Worm (Caenorhabditis elegans) whole organism, L4 larva: ENCODE results near the gene wdr-48.

Source experiments
- aly-2 ChIP-seq: sonication (generic microtip); optimal IDR thresholded peaks from 2 replicates; lab custom pipeline; 2018; ENCODE audit warnings: missing biosample characterization, missing genetic modification characterization
- ama-1 ChIP-seq: fragments of 150-350 bp; optimal IDR thresholded peaks from 2 replicates; lab custom pipeline; 2014; ENCODE audit warnings: inconsistent platforms, mixed read lengths
- ceh-32 ChIP-seq: sonication (generic microtip); optimal IDR thresholded peaks from 2 replicates; lab custom pipeline; 2016; ENCODE audit warnings: mild to moderate bottlenecking, missing genetic modification characterization, missing compliant biosample characterization; ENCODE audit not compliant: poor library complexity
- daf-19 ChIP-seq: fragments of 200-800 bp; sonication (Bioruptor generic); conservative IDR thresholded peaks from 2 replicates; pipeline ENCODE4 v1.3.6; 2022; ENCODE audit warnings: missing genetic modification characterization, missing compliant biosample characterization
- egl-43 ChIP-seq: fragments of 200-800 bp; sonication (Bioruptor generic); IDR thresholded peaks from 2 replicates; pipeline ENCODE4 v1.3.6; 2022; ENCODE audit warnings: missing genetic modification reagents, missing genetic modification characterization, missing compliant biosample characterization
- fkh-10 ChIP-seq: fragments of 150-350 bp; optimal IDR thresholded peaks from 2 replicates; lab custom pipeline; 2014; ENCODE audit warnings: missing biosample characterization, missing genetic modification reagents, missing genetic modification characterization
- jun-1 ChIP-seq: fragments of 150-350 bp; optimal IDR thresholded peaks from 2 replicates; lab custom pipeline; 2014; ENCODE audit warnings: missing biosample characterization, missing genetic modification reagents, missing genetic modification characterization
- lin-29 ChIP-seq: fragments of 200-800 bp; sonication (Bioruptor generic); IDR thresholded peaks from 2 replicates; pipeline ENCODE4 v1.3.6; 2022; ENCODE audit warnings: missing genetic modification reagents, missing genetic modification characterization, missing compliant biosample characterization
- mdl-1 ChIP-seq, 2 experiments: fragments of 150-350 bp in 1 of 2; sonication (generic microtip) in 1 of 2; optimal IDR thresholded peaks; 2 replicates each; lab custom pipeline; 2014 to 2017; ENCODE audit warnings: missing biosample characterization in 2 of 2, missing genetic modification characterization in 2 of 2
- nhr-10 ChIP-seq: fragments of 150-350 bp; optimal IDR thresholded peaks from 2 replicates; lab custom pipeline; 2014; ENCODE audit warnings: missing biosample characterization, missing genetic modification characterization
- nhr-77 ChIP-seq: fragments of 150-350 bp; optimal IDR thresholded peaks from 2 replicates; lab custom pipeline; 2014; ENCODE audit warnings: missing biosample characterization, missing genetic modification characterization
- pqm-1 ChIP-seq: sonication (generic microtip); optimal IDR thresholded peaks from 2 replicates; lab custom pipeline; 2017; ENCODE audit warnings: missing biosample characterization, missing genetic modification characterization
- snpc-4 ChIP-seq: fragments of 150-350 bp; optimal IDR thresholded peaks from 2 replicates; lab custom pipeline; 2014; ENCODE audit warnings: missing biosample characterization, missing genetic modification characterization

DNA sequence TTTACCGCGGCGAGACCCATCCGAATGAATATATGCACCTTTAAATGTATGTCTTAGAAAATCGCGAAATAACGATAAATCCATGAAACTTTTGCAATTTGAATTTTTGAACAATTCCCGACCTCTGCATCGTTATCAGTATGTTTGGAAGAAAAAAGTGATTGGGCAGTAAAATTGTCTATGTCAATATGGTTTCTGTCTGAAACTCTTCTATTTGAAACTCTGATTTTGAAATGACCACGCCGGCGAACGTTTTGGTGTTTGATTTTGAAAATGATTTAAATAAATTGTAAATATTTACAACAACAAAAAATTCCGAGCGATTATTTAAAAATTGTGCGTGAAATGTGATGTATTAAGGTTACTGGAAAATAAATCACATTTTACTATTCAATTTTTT, 17.4 kb upstream of the wdr-48 start:
- TF ChIP-seq nhr-77 (tag; lab: Kevin White, UChicago) (no peak), jun-1 (tag; lab: Kevin White, UChicago) (no peak), ceh-32 (tag; lab: Kevin White, UChicago) (no peak), fkh-10 (GFP tag; lab: Kevin White, UChicago) (no peak), egl-43 (no peak), lin-29 (GFP tag; lab: Robert Waterston, UW) (no peak), ama-1 (no peak), mdl-1 (tag; optimal IDR thresholded peaks at IDR 0.05; lab: Kevin White, UChicago) (no peak), daf-19 (GFP tag; lab: Robert Waterston, UW) (no peak), snpc-4 (tag; lab: Kevin White, UChicago) (no peak), pqm-1 (tag; lab: Kevin White, UChicago) (peak; percentile 61), nhr-10 (tag; lab: Kevin White, UChicago) (no peak), aly-2 (no peak)
